Worm (Caenorhabditis elegans) whole organism, early embryonic: ENCODE measurements around the gene C33E10.10.
"Not testable (repeated sequence)": the region's sequence is repeated elsewhere in the genome, so short reads cannot be mapped to it uniquely, and the experiment has no call there.

Experiments used
- B0310.2 ChIP-seq: sonication (generic microtip); optimal IDR thresholded peaks from 2 replicates; lab custom pipeline; 2016; ENCODE audit warnings: mild to moderate bottlenecking, missing genetic modification characterization, missing compliant biosample characterization
- F13C5.2 ChIP-seq: sonication (generic microtip); optimal IDR thresholded peaks from 2 replicates; lab custom pipeline; 2017; ENCODE audit warnings: mild to moderate bottlenecking, missing genetic modification characterization, inconsistent platforms, missing compliant biosample characterization
- aly-1 ChIP-seq: sonication (generic microtip); optimal IDR thresholded peaks from 2 replicates; lab custom pipeline; 2016; ENCODE audit warnings: missing genetic modification characterization, missing compliant biosample characterization
- ama-1 ChIP-seq: fragments of 150-350 bp; optimal IDR thresholded peaks from 2 replicates; lab custom pipeline; 2014
- ceh-13 ChIP-seq: fragments of 200-800 bp; sonication (Bioruptor generic); optimal IDR thresholded peaks from 2 replicates; lab custom pipeline; 2018; ENCODE audit warnings: mild to moderate bottlenecking, missing genetic modification characterization, missing compliant biosample characterization
- ceh-36 ChIP-seq: sonication (generic microtip); optimal IDR thresholded peaks from 2 replicates; lab custom pipeline; 2016; ENCODE audit warnings: missing genetic modification characterization, inconsistent platforms, missing compliant biosample characterization
- ets-7 ChIP-seq: sonication (generic microtip); optimal IDR thresholded peaks from 2 replicates; lab custom pipeline; 2016; ENCODE audit warnings: missing genotype, missing genetic modification characterization, missing compliant biosample characterization
- flt-1 ChIP-seq: fragments of 200-800 bp; sonication (Bioruptor generic); IDR thresholded peaks from 2 replicates; pipeline ENCODE4 v1.3.6; 2022; ENCODE audit warnings: missing genetic modification characterization, missing compliant biosample characterization
- hmbx-1 ChIP-seq: sonication (generic microtip); optimal IDR thresholded peaks from 2 replicates; lab custom pipeline; 2016; ENCODE audit warnings: mild to moderate bottlenecking, missing genetic modification characterization, missing compliant biosample characterization
- hmg-4 ChIP-seq: fragments of 200-800 bp; sonication (Bioruptor generic); optimal IDR thresholded peaks from 2 replicates; lab custom pipeline; 2018; ENCODE audit warnings: mild to moderate bottlenecking, missing genetic modification characterization, missing compliant biosample characterization
- hnd-1 ChIP-seq: sonication (generic microtip); optimal IDR thresholded peaks from 2 replicates; lab custom pipeline; 2016; ENCODE audit warnings: missing genetic modification characterization, missing compliant biosample characterization
- pes-1 ChIP-seq: fragments of 200-800 bp; sonication (Bioruptor generic); IDR thresholded peaks from 2 replicates; pipeline ENCODE4 v1.3.6; 2022; ENCODE audit warnings: missing genetic modification reagents, missing genetic modification characterization, missing compliant biosample characterization
- scrt-1 ChIP-seq: fragments of 200-800 bp; sonication (Bioruptor generic); IDR thresholded peaks from 2 replicates; pipeline ENCODE4 v1.3.6; 2022; ENCODE audit warnings: missing genetic modification characterization, missing compliant biosample characterization
- sea-1 ChIP-seq: fragments of 200-800 bp; sonication (Bioruptor generic); conservative IDR thresholded peaks from 2 replicates; pipeline ENCODE4 v1.3.6; 2022; ENCODE audit warnings: missing genetic modification characterization, missing compliant biosample characterization
- tbx-11 ChIP-seq: fragments of 200-800 bp; sonication (Bioruptor generic); IDR thresholded peaks from 2 replicates; pipeline ENCODE4 v1.3.6; 2022; ENCODE audit warnings: missing genetic modification characterization, missing compliant biosample characterization
- tbx-37 ChIP-seq: fragments of 200-800 bp; sonication (Bioruptor generic); conservative IDR thresholded peaks from 2 replicates; pipeline ENCODE4 v1.3.6; 2022; ENCODE audit warnings: missing genetic modification reagents, missing genetic modification characterization, missing compliant biosample characterization
- tra-4 ChIP-seq: sonication (generic microtip); optimal IDR thresholded peaks from 2 replicates; lab custom pipeline; 2017; ENCODE audit warnings: missing genetic modification characterization, missing compliant biosample characterization

The C33E10.10 gene

DNA sequence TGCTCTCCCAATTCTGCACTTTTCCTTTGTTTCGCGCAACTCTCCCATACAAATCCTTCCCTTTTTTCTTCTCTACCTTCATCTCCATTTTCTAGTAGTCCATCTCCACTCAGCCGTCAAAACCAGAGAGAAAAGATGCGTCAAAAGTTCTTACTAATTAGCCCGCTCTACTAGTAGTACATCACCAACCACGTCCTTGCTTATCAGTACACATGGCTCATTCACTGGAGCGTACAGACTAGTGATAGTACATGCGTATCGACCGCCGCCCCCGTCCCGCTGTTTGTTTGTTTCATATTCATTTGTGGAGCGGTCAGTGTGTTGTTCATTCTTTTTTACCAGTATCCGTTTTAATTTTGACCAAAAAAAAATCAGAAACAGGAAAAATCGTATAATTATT, 27.3 kb upstream of the C33E10.10 start:
- TF ChIP-seq ceh-13 (GFP tag; lab: Kevin White, UChicago) (no peak), B0310.2 (tag; lab: Kevin White, UChicago) (no peak), flt-1 (GFP tag; lab: Robert Waterston, UW) (no peak), sea-1 (GFP tag; lab: Robert Waterston, UW) (no peak), ama-1 (lab: Kevin White, UChicago) (no peak)

ce11 chrX:17327226-17327625, 25.4 kb upstream of the C33E10.10 start:
- TF ChIP-seq sea-1 (GFP tag; lab: Robert Waterston, UW) = no peak

ce11 chrX:17324954-17325353, 23.2 kb upstream of the C33E10.10 start:
- TF ChIP-seq ceh-36 (tag; lab: Kevin White, UChicago) = no peak
- no peak for TF ChIP-seq tbx-37 (GFP tag; lab: Robert Waterston, UW)
- no peak for TF ChIP-seq hmg-4
- no peak for TF ChIP-seq flt-1 (GFP tag; lab: Robert Waterston, UW)
- TF ChIP-seq F13C5.2 (tag; lab: Kevin White, UChicago) = no peak
- no peak for TF ChIP-seq ceh-13 (GFP tag; lab: Kevin White, UChicago)
- no peak for TF ChIP-seq tra-4 (tag; lab: Kevin White, UChicago)
- TF ChIP-seq aly-1 (tag; lab: Kevin White, UChicago) = no peak
- no peak for TF ChIP-seq hmbx-1
- no peak for TF ChIP-seq ets-7 (tag; lab: Kevin White, UChicago)
- no peak for TF ChIP-seq B0310.2 (tag; lab: Kevin White, UChicago)
- no peak for TF ChIP-seq sea-1 (GFP tag; lab: Robert Waterston, UW)
- no peak for TF ChIP-seq scrt-1 (GFP tag; lab: Robert Waterston, UW)
- no peak for TF ChIP-seq hnd-1 (tag; lab: Kevin White, UChicago)
- no peak for TF ChIP-seq ama-1 (lab: Kevin White, UChicago)

- TF ChIP-seq B0310.2 (tag; lab: Kevin White, UChicago) = no peak
- no peak for TF ChIP-seq ceh-36 (tag; lab: Kevin White, UChicago)
- TF ChIP-seq ama-1 (lab: Kevin White, UChicago) = no peak
- no peak for TF ChIP-seq scrt-1 (GFP tag; lab: Robert Waterston, UW)
- no peak for TF ChIP-seq hmg-4
- TF ChIP-seq F13C5.2 (tag; lab: Kevin White, UChicago) = no peak
- no peak for TF ChIP-seq tra-4 (tag; lab: Kevin White, UChicago)
- TF ChIP-seq tbx-37 (GFP tag; lab: Robert Waterston, UW) = no peak
- TF ChIP-seq pes-1 = no peak
- no peak for TF ChIP-seq hnd-1 (tag; lab: Kevin White, UChicago)
Observed at ce11 chrX:17320572-17320971, 18.8 kb upstream of the C33E10.10 start.

DNA sequence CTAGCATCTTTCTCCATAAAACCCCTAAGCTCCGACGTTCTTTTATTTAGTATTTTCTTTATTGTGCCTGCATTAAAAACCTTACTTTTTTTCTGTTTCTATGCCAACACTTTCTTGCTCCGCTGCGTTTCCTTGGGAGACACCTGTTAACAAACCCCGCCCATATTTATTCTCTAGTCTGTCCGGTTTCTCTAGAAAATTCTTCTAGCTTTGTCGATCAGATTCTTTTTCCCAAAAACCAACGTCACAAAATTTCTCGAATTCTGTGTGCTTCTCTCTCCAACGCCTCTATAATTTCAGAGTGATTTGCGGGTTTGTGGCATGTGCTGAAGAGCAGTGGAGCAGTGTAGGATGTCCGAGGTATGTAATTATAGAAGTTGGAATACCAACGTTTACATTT, 16.5 kb upstream of the C33E10.10 start, which contains the start of gene ptr-5:
TSS of gene ptr-5 (plus strand) at position 301 of the 400 bp plus-strand sequence.
- TF ChIP-seq B0310.2 (tag; lab: Kevin White, UChicago) (no peak), hnd-1 (tag; lab: Kevin White, UChicago) (no peak), ceh-36 (tag; lab: Kevin White, UChicago) (no peak), ceh-13 (GFP tag; lab: Kevin White, UChicago) (no peak), scrt-1 (GFP tag; lab: Robert Waterston, UW) (no peak), tbx-37 (GFP tag; lab: Robert Waterston, UW) (no peak), flt-1 (GFP tag; lab: Robert Waterston, UW) (no peak), F13C5.2 (tag; lab: Kevin White, UChicago) (no peak), hmbx-1 (no peak)

ce11 chrX:17314948-17315347, 13.1 kb upstream of the C33E10.10 start:
- peak; percentile 17 for TF ChIP-seq F13C5.2 (tag; lab: Kevin White, UChicago)
- TF ChIP-seq tra-4 (tag; lab: Kevin White, UChicago) = no peak
- TF ChIP-seq hnd-1 (tag; lab: Kevin White, UChicago) = no peak
- TF ChIP-seq B0310.2 (tag; lab: Kevin White, UChicago) = no peak
- peak; percentile 89 for TF ChIP-seq hmg-4
- TF ChIP-seq scrt-1 (GFP tag; lab: Robert Waterston, UW) = no peak
- TF ChIP-seq tbx-37 (GFP tag; lab: Robert Waterston, UW) = no peak
- no peak for TF ChIP-seq ceh-13 (GFP tag; lab: Kevin White, UChicago)
- no peak for TF ChIP-seq ceh-36 (tag; lab: Kevin White, UChicago)
- TF ChIP-seq aly-1 (tag; lab: Kevin White, UChicago) = peak; percentile 69
- TF ChIP-seq flt-1 (GFP tag; lab: Robert Waterston, UW) = no peak
- TF ChIP-seq pes-1 = no peak
- TF ChIP-seq ets-7 (tag; lab: Kevin White, UChicago) = peak; percentile 1
- no peak for TF ChIP-seq hmbx-1
- TF ChIP-seq ama-1 (lab: Kevin White, UChicago) = no peak
- TF ChIP-seq sea-1 (GFP tag; lab: Robert Waterston, UW) = 0 out of 2 replicates have a peak, but pooled peaks have one; percentile 59
- 0 out of 2 replicates have a peak, but pooled peaks have one; percentile 19 for TF ChIP-seq tbx-11 (GFP tag; lab: Robert Waterston, UW)

DNA sequence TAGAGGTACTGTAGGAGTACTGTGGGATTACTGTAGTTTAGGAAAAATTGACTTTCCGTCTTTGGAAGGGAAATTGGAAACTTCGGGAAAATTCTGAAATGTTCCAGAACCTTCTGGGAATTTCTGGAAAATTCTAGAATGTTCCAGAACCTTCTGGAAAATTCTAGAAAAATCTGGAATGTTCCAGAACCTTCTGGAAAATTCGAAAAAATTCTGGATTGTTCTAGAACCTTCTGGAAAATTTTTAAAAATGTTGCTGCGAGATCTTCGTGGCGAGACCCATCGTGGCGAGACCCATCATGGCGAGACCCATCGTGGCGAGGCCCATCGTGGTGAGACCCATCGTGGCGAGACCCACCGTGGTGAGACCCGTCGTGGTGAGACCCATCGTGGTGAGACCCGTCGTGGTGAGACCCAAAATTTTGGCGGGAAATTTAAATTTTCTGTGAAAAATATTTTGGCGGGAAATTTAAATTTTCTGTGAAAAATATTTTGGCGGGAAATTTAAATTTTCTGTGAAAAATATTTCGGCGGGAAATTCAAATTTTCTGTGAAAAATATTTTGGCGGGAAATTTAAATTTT, 9.0 kb upstream of the C33E10.10 start, which contains the start of gene C53C11.4:
TSS of gene C53C11.4 (plus strand) at position 179 of the 583 bp plus-strand sequence.
- TF ChIP-seq F13C5.2 (tag; lab: Kevin White, UChicago); flt-1 (GFP tag; lab: Robert Waterston, UW); sea-1 (GFP tag; lab: Robert Waterston, UW): not testable (repeated sequence)

- TF ChIP-seq ceh-13 (GFP tag; lab: Kevin White, UChicago); pes-1; ama-1 (lab: Kevin White, UChicago): not testable (repeated sequence)
Observed at ce11 chrX:17304920-17305319, 3.1 kb upstream of the C33E10.10 start, which contains the start of gene C33E10.1. Gene C33E10.1 (plus strand): TSS chrX:17305220.
